Fruit fly (Drosophila melanogaster): ENCODE data around the gene Ppm1.
A peak's percentile ranks its signal among the peaks of the same experiment; 100 is the strongest.

Ppm1 gene

DNA sequence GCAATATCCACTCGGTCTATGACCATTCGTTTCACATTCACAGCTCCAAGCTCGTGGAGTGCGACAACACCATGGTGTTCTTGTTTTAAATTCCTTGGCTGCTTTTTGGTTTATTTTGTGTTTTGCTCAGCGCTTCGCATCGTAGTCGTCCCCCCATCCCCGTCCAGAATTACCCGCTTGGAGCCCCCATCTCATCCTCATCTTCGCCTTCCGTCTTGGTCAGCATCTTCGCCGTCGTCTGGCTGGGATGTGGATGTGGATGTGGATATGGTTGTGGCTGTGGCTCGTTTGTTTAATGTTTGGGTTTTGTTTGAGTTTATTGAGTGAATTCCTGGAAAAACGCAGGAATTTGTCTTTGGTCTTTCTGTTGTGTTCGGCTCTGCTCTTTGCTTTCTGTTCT, 28.0 kb downstream of the Ppm1 start:
- TF ChIP-seq CG10348 (GFP tag; IDR thresholded peaks at IDR 0.05) (no peak), EcR (GFP tag; optimal IDR thresholded peaks at IDR 0.05) (no peak), CG8159 (tag; optimal IDR thresholded peaks at IDR 0.05) (no peak), CG15710 (tag; optimal IDR thresholded peaks at IDR 0.05) (no peak), CG32121 (GFP tag; IDR thresholded peaks at IDR 0.05) (no peak), CG34367 (tag; optimal IDR thresholded peaks at IDR 0.05) (no peak), CG9948 (tag; optimal IDR thresholded peaks at IDR 0.05) (no peak), D1 (tag; optimal IDR thresholded peaks at IDR 0.05) (no peak), gl (tag; optimal IDR thresholded peaks at IDR 0.05) (no peak), Pif1A (GFP tag; optimal IDR thresholded peaks at IDR 0.05) (no peak), CG4496 (GFP tag; IDR thresholded peaks at IDR 0.05) (0 out of 3 replicates have a peak, but pooled peaks have one; percentile 40), fd96Ca (GFP tag; IDR thresholded peaks at IDR 0.05) (no peak), Snoo (tag; optimal IDR thresholded peaks at IDR 0.05) (no peak), CG12605 (GFP tag; IDR thresholded peaks at IDR 0.05) (no peak), Ets98B (GFP tag; IDR thresholded peaks at IDR 0.05) (no peak), CG14655 (GFP tag; optimal IDR thresholded peaks at IDR 0.05) (peak; percentile 1), rn (GFP tag; IDR thresholded peaks at IDR 0.05) (no peak), CG8301 (tag; optimal IDR thresholded peaks at IDR 0.05) (no peak), Pif1B (GFP tag; optimal IDR thresholded peaks at IDR 0.05) (no peak), CG13204 (GFP tag; optimal IDR thresholded peaks at IDR 0.05) (peak; percentile 36), CG17806 (tag; optimal IDR thresholded peaks at IDR 0.05) (no peak)

DNA sequence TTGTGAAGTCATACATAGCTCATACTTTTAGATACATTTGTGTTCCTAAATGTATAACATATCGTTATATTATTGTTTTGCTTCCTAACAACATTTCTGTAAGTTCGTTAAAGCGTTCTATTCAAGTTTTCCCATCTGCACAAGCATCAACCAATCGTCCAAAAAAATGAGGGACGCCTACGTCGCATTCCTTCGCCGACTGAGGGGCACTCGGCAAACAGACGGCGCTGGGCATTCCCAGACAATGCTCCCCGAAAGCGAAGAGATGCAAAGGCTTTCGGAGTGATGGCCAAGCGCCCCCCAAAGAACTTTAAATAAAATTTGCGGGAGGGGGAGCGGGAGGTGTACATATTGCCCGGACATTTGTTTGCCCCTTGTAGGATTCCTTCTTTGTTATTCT, 29.6 kb downstream of the Ppm1 start:
- TF ChIP-seq CG10348 (GFP tag; IDR thresholded peaks at IDR 0.05) (no peak), CG9948 (tag; optimal IDR thresholded peaks at IDR 0.05) (no peak), Ets98B (GFP tag; IDR thresholded peaks at IDR 0.05) (no peak), CG8159 (tag; optimal IDR thresholded peaks at IDR 0.05) (no peak), Pif1A (GFP tag; optimal IDR thresholded peaks at IDR 0.05) (no peak), fd96Ca (GFP tag; IDR thresholded peaks at IDR 0.05) (no peak), CG17806 (tag; optimal IDR thresholded peaks at IDR 0.05) (no peak)

DNA sequence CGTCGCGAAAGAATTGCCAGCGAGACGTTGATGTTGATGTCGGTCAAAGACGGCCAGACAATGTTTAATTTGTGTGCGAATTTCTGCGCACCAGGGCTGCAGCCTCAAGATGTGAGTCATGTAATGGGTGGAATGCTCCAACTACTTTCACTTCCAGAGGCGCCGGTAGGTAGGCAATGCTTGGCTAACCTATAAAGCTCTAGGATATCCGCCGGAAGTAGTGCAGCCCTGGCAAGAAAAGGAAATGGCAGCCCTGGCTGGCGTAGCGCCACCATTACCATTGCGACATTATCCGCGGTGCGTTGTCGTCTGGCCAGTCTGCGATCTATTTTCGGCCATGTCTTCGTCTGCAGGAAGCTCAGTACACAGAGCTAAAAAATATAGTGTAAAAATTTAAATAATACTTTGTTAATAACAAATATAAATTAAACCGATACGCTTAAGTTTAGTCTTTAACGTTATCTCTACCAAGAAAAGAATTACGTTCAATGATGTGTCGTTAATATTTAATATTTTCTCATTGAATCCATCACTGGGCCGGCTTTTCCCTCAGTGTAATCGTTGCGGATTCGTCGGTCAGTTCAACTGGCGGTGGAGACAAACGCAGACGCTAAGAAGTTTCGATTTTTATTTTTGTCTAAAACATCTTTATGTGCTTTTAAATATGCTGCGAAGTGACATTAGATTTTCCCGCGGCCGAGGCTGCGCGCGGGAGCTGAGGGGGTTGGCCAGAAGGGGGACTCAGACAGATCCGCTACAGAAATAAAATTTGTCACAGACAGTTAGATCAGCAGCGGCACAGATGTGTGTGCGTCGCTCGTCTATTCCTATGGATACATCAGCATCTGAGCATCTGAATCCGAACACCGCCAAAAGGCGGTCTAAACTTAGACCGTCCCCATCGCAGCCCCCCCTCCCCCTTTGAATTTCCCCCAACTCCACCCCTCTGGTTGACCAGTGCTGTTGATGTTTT, 30.8 kb downstream of the Ppm1 start:
- TF ChIP-seq CG32121 (GFP tag; IDR thresholded peaks at IDR 0.05) (peak; percentile 96), CG8159 (tag; optimal IDR thresholded peaks at IDR 0.05) (peak; percentile 28), CG12605 (GFP tag; IDR thresholded peaks at IDR 0.05) (peak; percentile 81), CG34367 (tag; optimal IDR thresholded peaks at IDR 0.05) (peak; percentile 19), rn (GFP tag; IDR thresholded peaks at IDR 0.05) (peak; percentile 69), CG10348 (GFP tag; IDR thresholded peaks at IDR 0.05) (peak; percentile 68), CG17806 (tag; optimal IDR thresholded peaks at IDR 0.05) (no peak), CG8301 (tag; optimal IDR thresholded peaks at IDR 0.05) (peak; percentile 84), Pif1A (GFP tag; optimal IDR thresholded peaks at IDR 0.05) (peak; percentile 70), fd96Ca (GFP tag; IDR thresholded peaks at IDR 0.05) (peak; percentile 94), CG15710 (tag; optimal IDR thresholded peaks at IDR 0.05) (peak; percentile 42), Snoo (tag; optimal IDR thresholded peaks at IDR 0.05) (peak; percentile 63), Ets98B (GFP tag; IDR thresholded peaks at IDR 0.05) (peak; percentile 93), CG13204 (GFP tag; optimal IDR thresholded peaks at IDR 0.05) (peak; percentile 40), gl (tag; optimal IDR thresholded peaks at IDR 0.05) (peak; percentile 33), CG14655 (GFP tag; optimal IDR thresholded peaks at IDR 0.05) (peak; percentile 87), CG4496 (GFP tag; IDR thresholded peaks at IDR 0.05) (peak; percentile 96), EcR (GFP tag; optimal IDR thresholded peaks at IDR 0.05) (no peak), Pif1B (GFP tag; optimal IDR thresholded peaks at IDR 0.05) (peak; percentile 56), CG9948 (tag; optimal IDR thresholded peaks at IDR 0.05) (no peak), D1 (tag; optimal IDR thresholded peaks at IDR 0.05) (no peak)

DNA sequence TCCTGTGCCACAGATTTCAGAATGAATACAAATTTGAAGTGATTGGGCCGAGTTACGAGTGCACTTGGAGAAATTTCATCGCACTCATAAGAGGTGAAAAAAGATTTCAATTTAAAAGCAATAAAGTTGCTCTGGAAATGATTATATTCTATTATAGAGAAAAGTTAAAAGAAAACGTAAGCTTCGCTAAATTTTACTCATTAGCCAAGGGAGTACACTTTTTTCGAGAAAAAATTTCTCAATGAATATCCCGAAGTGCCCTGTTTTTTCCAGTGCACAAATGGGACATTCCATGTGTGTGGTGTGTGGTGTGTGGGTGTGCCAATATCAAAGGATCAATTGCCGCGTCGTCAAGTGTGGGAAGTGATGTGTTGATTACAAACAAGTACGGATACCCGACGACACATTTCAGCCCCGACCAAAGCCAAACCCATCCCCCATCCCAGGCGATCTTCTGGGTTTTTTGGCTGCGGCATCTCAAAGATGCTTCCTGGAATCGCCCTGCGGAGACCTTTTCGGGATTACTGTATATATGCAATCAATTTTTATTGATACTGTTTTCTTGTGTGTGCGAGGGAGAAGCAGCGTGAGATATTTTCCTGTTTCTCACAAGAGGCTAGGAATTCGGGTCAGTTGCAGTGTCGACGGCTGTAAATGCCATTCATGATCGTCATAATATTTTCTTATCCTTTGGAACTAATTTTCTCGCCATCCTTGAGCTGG, 32.6 kb downstream of the Ppm1 start:
- TF ChIP-seq CG8301 (tag; optimal IDR thresholded peaks at IDR 0.05) (peak; percentile 17), CG14655 (GFP tag; optimal IDR thresholded peaks at IDR 0.05) (peak; percentile 36), Snoo (tag; optimal IDR thresholded peaks at IDR 0.05) (peak; percentile 21), CG17806 (tag; optimal IDR thresholded peaks at IDR 0.05) (peak; percentile 28), CG32121 (GFP tag; IDR thresholded peaks at IDR 0.05) (no peak), rn (GFP tag; IDR thresholded peaks at IDR 0.05) (no peak)

DNA sequence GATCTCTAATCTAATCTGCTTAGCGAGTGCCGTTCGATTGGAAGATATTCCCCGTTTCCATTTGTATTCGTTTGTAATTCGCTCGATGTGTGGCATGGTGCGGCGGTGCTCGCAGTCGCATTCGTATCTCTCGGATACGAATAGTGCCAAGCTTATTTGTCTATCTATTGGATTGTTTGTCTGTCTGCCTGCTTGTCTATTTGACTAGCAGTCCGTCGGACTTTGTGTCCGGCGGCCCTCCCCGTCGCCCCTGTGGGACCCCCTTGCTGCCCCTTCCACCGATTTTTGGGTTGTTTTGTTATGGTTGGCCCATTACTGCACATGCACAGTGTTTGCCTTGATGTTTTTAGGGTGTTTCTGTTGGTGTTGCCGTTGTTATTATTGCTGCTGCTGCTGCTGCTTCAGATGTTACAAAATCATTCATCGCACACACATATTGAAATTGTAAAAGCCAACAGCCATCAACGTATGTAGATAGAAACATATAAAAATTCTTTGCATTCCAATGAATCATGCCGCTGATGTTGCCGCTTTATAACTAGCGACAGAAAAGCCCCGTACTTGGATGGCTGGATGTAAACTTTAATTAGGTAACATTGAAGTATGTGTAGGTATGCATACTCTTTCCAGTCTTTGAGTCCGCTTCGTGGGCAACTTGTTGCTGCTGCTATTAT, 33.8 kb downstream of the Ppm1 start:
- TF ChIP-seq Pif1A (GFP tag; optimal IDR thresholded peaks at IDR 0.05) (no peak), Ets98B (GFP tag; IDR thresholded peaks at IDR 0.05) (peak; percentile 20), fd96Ca (GFP tag; IDR thresholded peaks at IDR 0.05) (no peak; the same call in 2 of the 3 replicates), CG17806 (tag; optimal IDR thresholded peaks at IDR 0.05) (no peak), CG32121 (GFP tag; IDR thresholded peaks at IDR 0.05) (peak; percentile 60), gl (tag; optimal IDR thresholded peaks at IDR 0.05) (no peak), Snoo (tag; optimal IDR thresholded peaks at IDR 0.05) (no peak), Pif1B (GFP tag; optimal IDR thresholded peaks at IDR 0.05) (no peak)

Measured in whole organism, pupa.